Worm (Caenorhabditis elegans) whole organism, L3 larva: Measurements from ENCODE around the gene fbxb-24.
"Not testable (repeated sequence)": the region's sequence is repeated elsewhere in the genome, so short reads cannot be mapped to it uniquely, and the experiment has no call there.

Source experiments
- R02D3.7 ChIP-seq: fragments of 150-350 bp; optimal IDR thresholded peaks from 2 replicates; lab custom pipeline; 2014; ENCODE audit warnings: missing biosample characterization, missing genetic modification characterization
- ZK546.5 ChIP-seq: sonication (generic microtip); optimal IDR thresholded peaks from 2 replicates; lab custom pipeline; 2017; ENCODE audit warnings: missing biosample characterization, missing genetic modification characterization
- aly-2 ChIP-seq: fragments of 150-350 bp; optimal IDR thresholded peaks from 2 replicates; lab custom pipeline; 2014; ENCODE audit warnings: missing biosample characterization, missing genetic modification characterization
- ceh-16 ChIP-seq: sonication (generic microtip); optimal IDR thresholded peaks from 2 replicates; lab custom pipeline; 2017; ENCODE audit warnings: missing biosample characterization, missing genetic modification characterization
- ceh-28 ChIP-seq: fragments of 150-350 bp; optimal IDR thresholded peaks from 2 replicates; lab custom pipeline; 2014; ENCODE audit warnings: missing biosample characterization, missing genetic modification reagents, missing genetic modification characterization
- ceh-82 ChIP-seq: fragments of 150-350 bp; optimal IDR thresholded peaks from 2 replicates; lab custom pipeline; 2014; ENCODE audit warnings: missing biosample characterization, missing genetic modification characterization
- ceh-9 ChIP-seq: sonication (generic microtip); optimal IDR thresholded peaks from 2 replicates; lab custom pipeline; 2018; ENCODE audit warnings: missing biosample characterization, missing genetic modification characterization
- egl-27 ChIP-seq: sonication (generic microtip); optimal IDR thresholded peaks from 4 replicates; lab custom pipeline; 2017; ENCODE audit warnings: missing biosample characterization, missing genetic modification reagents, missing genetic modification characterization
- elt-1 ChIP-seq: fragments of 150-350 bp; optimal IDR thresholded peaks from 2 replicates; lab custom pipeline; 2014; ENCODE audit warnings: missing biosample characterization, missing genetic modification characterization
- elt-2 ChIP-seq: sonication (generic microtip); optimal IDR thresholded peaks from 2 replicates; lab custom pipeline; 2016; ENCODE audit warnings: missing genetic modification reagents, mild to moderate bottlenecking, missing genetic modification characterization, missing compliant biosample characterization
- elt-3 ChIP-seq, 3 experiments: fragments of 150-350 bp in 1 of 3; sonication (generic microtip) in 2 of 3; optimal IDR thresholded peaks; 2 replicates in 2 of 3; 4 replicates in 1 of 3; lab custom pipeline; 2014 to 2017; ENCODE audit warnings: missing biosample characterization in 3 of 3, missing genetic modification characterization in 3 of 3
- eor-1 ChIP-seq, 2 experiments: fragments of 150-350 bp; optimal IDR thresholded peaks; 2 replicates each; lab custom pipeline; 2014 to 2018; ENCODE audit warnings: missing biosample characterization in 2 of 2, missing genetic modification characterization in 2 of 2
- fkh-10 ChIP-seq: sonication (generic microtip); optimal IDR thresholded peaks from 2 replicates; lab custom pipeline; 2017; ENCODE audit warnings: missing biosample characterization, missing genetic modification reagents, missing genetic modification characterization
- fos-1 ChIP-seq: fragments of 150-350 bp; optimal IDR thresholded peaks from 2 replicates; lab custom pipeline; 2014; ENCODE audit warnings: missing biosample characterization, missing genetic modification characterization
- hmg-11 ChIP-seq: sonication (generic microtip); optimal IDR thresholded peaks from 2 replicates; lab custom pipeline; 2016; ENCODE audit warnings: missing genetic modification characterization, missing compliant biosample characterization
- lin-15B ChIP-seq: fragments of 150-350 bp; optimal IDR thresholded peaks from 2 replicates; lab custom pipeline; 2014; ENCODE audit warnings: missing biosample characterization, missing genetic modification characterization
- lin-39 ChIP-seq: fragments of 150-350 bp; optimal IDR thresholded peaks from 2 replicates; lab custom pipeline; 2018; ENCODE audit warnings: missing biosample characterization, missing genetic modification reagents, missing genetic modification characterization
- mdl-1 ChIP-seq: fragments of 150-350 bp; optimal IDR thresholded peaks from 2 replicates; lab custom pipeline; 2014; ENCODE audit warnings: missing biosample characterization, missing genetic modification characterization
- mml-1 ChIP-seq: fragments of 150-350 bp; sonication (generic microtip); optimal IDR thresholded peaks from 3 replicates; lab custom pipeline; 2014; ENCODE audit warnings: missing biosample characterization, missing genetic modification characterization
- nfya-1 ChIP-seq: sonication (generic microtip); optimal IDR thresholded peaks from 2 replicates; lab custom pipeline; 2017; ENCODE audit warnings: missing genetic modification characterization, mild to moderate bottlenecking, missing compliant biosample characterization, antibody characterized with exemption, moderate library complexity; ENCODE audit not compliant: insufficient read depth
- nhr-237 ChIP-seq: fragments of 150-350 bp; optimal IDR thresholded peaks from 2 replicates; lab custom pipeline; 2014; ENCODE audit warnings: missing biosample characterization, missing genetic modification characterization
- nhr-25 ChIP-seq: sonication (generic microtip); optimal IDR thresholded peaks from 2 replicates; lab custom pipeline; 2017; ENCODE audit warnings: missing biosample characterization, missing genetic modification characterization
- nhr-28 ChIP-seq: fragments of 150-350 bp; optimal IDR thresholded peaks from 2 replicates; lab custom pipeline; 2014; ENCODE audit warnings: missing biosample characterization, missing genetic modification characterization
- nhr-43 ChIP-seq: sonication (generic microtip); optimal IDR thresholded peaks from 2 replicates; lab custom pipeline; 2016; ENCODE audit warnings: mild to moderate bottlenecking, missing genetic modification characterization, missing compliant biosample characterization; ENCODE audit not compliant: poor library complexity, severe bottlenecking
- nhr-67 ChIP-seq: fragments of 150-350 bp; optimal IDR thresholded peaks from 2 replicates; lab custom pipeline; 2014; ENCODE audit warnings: missing biosample characterization, missing genetic modification characterization
- nhr-76 ChIP-seq: fragments of 150-350 bp; sonication (generic microtip); optimal IDR thresholded peaks from 5 replicates; lab custom pipeline; 2014; ENCODE audit warnings: missing biosample characterization, missing genetic modification characterization
- nhr-77 ChIP-seq: fragments of 150-350 bp; optimal IDR thresholded peaks from 2 replicates; lab custom pipeline; 2014; ENCODE audit warnings: missing biosample characterization, missing genetic modification characterization
- pha-4 ChIP-seq: fragments of 150-350 bp; optimal IDR thresholded peaks from 2 replicates; lab custom pipeline; 2014; ENCODE audit warnings: missing biosample characterization, missing genetic modification reagents, missing genetic modification characterization
- pqm-1 ChIP-seq: fragments of 150-350 bp; optimal IDR thresholded peaks from 2 replicates; lab custom pipeline; 2017; ENCODE audit warnings: missing biosample characterization, missing genetic modification characterization, inconsistent platforms
- sea-2 ChIP-seq: fragments of 150-350 bp; sonication (generic microtip); optimal IDR thresholded peaks from 4 replicates; lab custom pipeline; 2014; ENCODE audit warnings: missing biosample characterization, missing genetic modification reagents, missing genetic modification characterization
- skn-1 ChIP-seq: fragments of 150-350 bp; optimal IDR thresholded peaks from 2 replicates; lab custom pipeline; 2014; ENCODE audit warnings: missing biosample characterization, missing genetic modification characterization
- snpc-4 ChIP-seq: fragments of 150-350 bp; optimal IDR thresholded peaks from 2 replicates; lab custom pipeline; 2014; ENCODE audit warnings: missing biosample characterization, missing genetic modification characterization
- unc-39 ChIP-seq: sonication (generic microtip); optimal IDR thresholded peaks from 4 replicates; lab custom pipeline; 2017; ENCODE audit warnings: missing biosample characterization, missing genetic modification characterization
- unc-62 ChIP-seq: fragments of 150-350 bp; sonication (generic microtip); optimal IDR thresholded peaks from 4 replicates; lab custom pipeline; 2014; ENCODE audit warnings: missing biosample characterization, missing genetic modification reagents, missing genetic modification characterization
- zag-1 ChIP-seq: fragments of 150-350 bp; optimal IDR thresholded peaks from 2 replicates; lab custom pipeline; 2014; ENCODE audit warnings: missing biosample characterization, missing genetic modification characterization
- ztf-11 ChIP-seq: fragments of 150-350 bp; optimal IDR thresholded peaks from 2 replicates; lab custom pipeline; 2014; ENCODE audit warnings: missing biosample characterization, missing genetic modification characterization

fbxb-24 gene

DNA sequence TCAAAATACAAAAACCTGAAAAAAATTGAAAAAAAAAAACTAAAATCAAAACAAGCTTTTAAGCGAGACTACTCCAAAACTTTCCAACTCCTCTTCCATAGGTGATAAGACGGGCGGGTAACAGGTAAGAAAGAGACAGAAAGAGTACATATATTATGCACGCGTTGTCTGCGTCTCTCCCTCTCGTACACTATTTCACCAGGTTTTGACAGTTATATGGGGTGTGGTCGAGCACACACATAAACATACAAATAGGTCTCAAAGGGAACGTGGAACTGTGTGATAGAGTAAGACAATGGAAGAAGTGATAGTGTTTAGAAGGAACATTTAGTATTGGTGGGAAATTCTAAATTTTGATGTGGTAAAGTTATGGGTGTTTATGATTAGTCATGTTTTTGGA lies 27.2 kb upstream of the fbxb-24 start:
- TF ChIP-seq elt-2 (tag; lab: Kevin White, UChicago) = peak; percentile 85
- no peak for TF ChIP-seq nhr-67 (tag; lab: Kevin White, UChicago)
- TF ChIP-seq pha-4 (tag; lab: Kevin White, UChicago) = peak; percentile 45
- peak; percentile 67 for TF ChIP-seq pqm-1 (tag; lab: Kevin White, UChicago)

DNA sequence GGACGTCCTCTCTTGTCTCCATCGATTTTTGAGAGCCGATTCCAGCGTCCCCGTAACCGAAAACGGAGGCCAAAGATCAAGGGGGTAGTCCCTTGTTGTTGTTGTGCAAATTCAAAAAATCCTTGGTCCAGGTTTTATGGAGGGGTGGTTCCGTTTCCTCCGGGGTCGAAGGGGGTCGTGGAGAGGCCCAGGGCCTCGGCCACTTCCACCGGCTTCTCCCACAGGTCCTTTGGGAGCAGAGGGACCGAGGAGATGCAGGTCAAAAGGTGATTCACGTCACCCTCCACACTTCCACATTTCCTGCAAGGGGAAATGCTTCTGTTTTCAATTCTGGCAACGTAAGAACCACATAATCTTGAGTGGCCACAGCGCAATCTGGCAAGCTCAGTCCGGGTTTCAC lies 25.1 kb upstream of the fbxb-24 start, which contains the start of gene fbxb-22:
Gene fbxb-22 (minus strand): TSS at position 61 of the 400 bp plus-strand sequence.
- TF ChIP-seq elt-3 (tag; optimal IDR thresholded peaks at IDR 0.05; lab: Kevin White, UChicago); elt-2 (tag; lab: Kevin White, UChicago); ZK546.5 (tag; lab: Kevin White, UChicago): not testable (repeated sequence)
- TF ChIP-seq, all 47 proteins: peak for 0; not testable (repeated sequence) for 47

DNA sequence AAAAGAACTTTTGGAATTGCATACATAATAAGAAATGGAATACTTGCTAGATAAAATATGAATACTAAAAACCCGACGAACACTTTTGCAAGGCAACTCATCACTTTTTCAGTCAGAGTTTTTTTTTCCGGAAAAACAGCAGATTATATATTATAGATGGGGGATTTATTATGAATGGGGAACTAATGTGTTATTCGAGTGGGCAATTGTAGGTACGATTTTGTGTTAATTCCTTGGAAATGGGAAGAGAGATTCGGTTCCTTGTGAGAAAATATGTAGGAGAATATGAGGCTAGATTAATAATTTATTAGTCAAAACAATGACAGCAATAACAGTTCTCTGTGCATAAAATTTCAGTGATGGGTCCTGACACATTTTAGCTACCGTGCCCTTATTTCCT lies 17.4 kb upstream of the fbxb-24 start, which contains the start of gene faah-5:
Gene faah-5 (minus strand): TSS at position 101 of the 400 bp plus-strand sequence.
- TF ChIP-seq ceh-82 (tag; lab: Kevin White, UChicago) = no peak
- no peak for TF ChIP-seq skn-1 (tag; lab: Kevin White, UChicago)
- no peak for TF ChIP-seq mdl-1
- TF ChIP-seq elt-1 (tag; lab: Kevin White, UChicago) = no peak
- TF ChIP-seq eor-1 (tag; optimal IDR thresholded peaks at IDR 0.05; lab: Kevin White, UChicago) = no peak
- no peak for TF ChIP-seq unc-62 (GFP tag; lab: Kevin White, UChicago)
- TF ChIP-seq snpc-4 (tag; lab: Kevin White, UChicago) = no peak
- no peak for TF ChIP-seq zag-1 (tag; lab: Kevin White, UChicago)
- no peak for TF ChIP-seq ceh-28 (tag; lab: Kevin White, UChicago)
- TF ChIP-seq nhr-237 (tag; lab: Kevin White, UChicago) = no peak
- no peak for TF ChIP-seq lin-39 (tag; lab: Kevin White, UChicago)
- no peak for TF ChIP-seq ceh-16 (tag; lab: Kevin White, UChicago)
- no peak for TF ChIP-seq sea-2

DNA sequence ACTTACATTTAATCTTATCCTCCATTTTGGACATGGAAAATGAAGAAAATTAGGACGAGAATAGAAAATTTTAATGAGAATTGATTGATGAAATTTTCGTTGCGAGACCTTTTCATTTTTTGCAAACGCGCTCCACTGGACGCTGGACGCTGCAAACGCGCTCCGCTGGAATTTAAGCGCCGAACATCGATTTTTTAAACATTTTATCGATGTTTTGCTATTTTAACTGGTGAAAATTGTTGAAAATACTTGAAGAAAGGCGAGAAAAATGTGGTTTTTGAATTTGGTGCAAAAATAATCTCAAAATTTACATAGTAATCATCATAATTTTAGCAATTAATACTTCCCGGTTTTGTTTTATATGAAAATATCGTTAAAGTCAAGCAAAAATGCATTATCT lies 15.8 kb upstream of the fbxb-24 start, which contains the start of gene Y56A3A.41:
Gene Y56A3A.41 (minus strand): TSS at position 101 of the 400 bp plus-strand sequence.
- TF ChIP-seq lin-15B (tag; lab: Kevin White, UChicago) (no peak), nfya-1 (no peak), nhr-237 (tag; lab: Kevin White, UChicago) (no peak), ceh-16 (tag; lab: Kevin White, UChicago) (no peak), elt-3 (tag; optimal IDR thresholded peaks at IDR 0.05; lab: Kevin White, UChicago) (no peak), snpc-4 (tag; lab: Kevin White, UChicago) (no peak), unc-62 (GFP tag; lab: Kevin White, UChicago) (no peak), nhr-25 (tag; lab: Kevin White, UChicago) (no peak), nhr-76 (tag; lab: Kevin White, UChicago) (no peak), elt-1 (tag; lab: Kevin White, UChicago) (no peak), nhr-28 (tag; lab: Kevin White, UChicago) (no peak), skn-1 (tag; lab: Kevin White, UChicago) (no peak), ztf-11 (tag; lab: Kevin White, UChicago) (no peak), R02D3.7 (tag; lab: Kevin White, UChicago) (no peak), aly-2 (tag; lab: Kevin White, UChicago) (no peak), mml-1 (tag; lab: Kevin White, UChicago) (no peak), hmg-11 (tag; lab: Kevin White, UChicago) (no peak), fos-1 (tag; lab: Kevin White, UChicago) (no peak)

DNA sequence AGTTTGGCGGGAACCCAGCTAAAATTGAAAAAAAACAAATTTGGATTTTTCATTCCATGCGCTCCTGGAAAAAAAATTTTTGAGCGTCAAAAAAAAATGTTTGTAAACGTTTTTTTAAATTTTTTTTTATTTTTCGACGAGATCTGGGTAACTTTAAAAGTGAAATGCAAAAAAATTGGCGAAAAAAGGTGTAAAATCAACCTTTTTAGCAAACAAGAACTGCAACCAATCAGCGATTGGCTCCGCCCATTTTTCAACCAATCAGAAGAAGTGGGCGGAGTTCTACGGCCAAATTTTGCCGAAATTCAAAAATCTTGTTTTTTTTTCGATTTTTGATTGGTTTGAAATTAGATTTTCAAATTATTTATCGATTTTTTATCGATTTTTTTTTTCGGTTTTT lies 13.3 kb upstream of the fbxb-24 start:
- TF ChIP-seq ceh-28 (tag; lab: Kevin White, UChicago) (no peak), nhr-77 (no peak), egl-27 (tag; lab: Kevin White, UChicago) (no peak), nfya-1 (peak; percentile 70), nhr-43 (tag; lab: Kevin White, UChicago) (no peak), ceh-9 (tag; lab: Kevin White, UChicago) (no peak), mml-1 (tag; lab: Kevin White, UChicago) (no peak), fkh-10 (GFP tag; lab: Kevin White, UChicago) (no peak), unc-39 (tag; lab: Kevin White, UChicago) (no peak)
